Fruit fly (Drosophila melanogaster) whole organism, pupa: ENCODE data around the gene CG14929.

Experiments
- CG12605 ChIP-seq: fragments of 200-800 bp; sonication (Bioruptor generic); IDR thresholded peaks from 2 replicates; pipeline ENCODE4 v1.3.6; 2022; ENCODE audit warnings: missing biosample characterization, missing genetic modification characterization
- CG15710 ChIP-seq: fragments of 200-800 bp; sonication (Bioruptor generic); optimal IDR thresholded peaks from 2 replicates; lab custom pipeline; 2018; ENCODE audit warnings: missing biosample characterization, mild to moderate bottlenecking, missing genetic modification characterization, moderate library complexity
- CG17806 ChIP-seq: fragments of 200-800 bp; sonication (Bioruptor generic); optimal IDR thresholded peaks from 2 replicates; lab custom pipeline; 2018; ENCODE audit warnings: missing biosample characterization, mild to moderate bottlenecking, missing genetic modification characterization, moderate library complexity
- CG32121 ChIP-seq: fragments of 200-800 bp; sonication (Bioruptor generic); IDR thresholded peaks from 2 replicates; pipeline ENCODE4 v1.3.6; 2022; ENCODE audit warnings: missing biosample characterization, missing genetic modification characterization
- CG4496 ChIP-seq: fragments of 200-800 bp; sonication (Bioruptor generic); IDR thresholded peaks from 3 replicates; pipeline ENCODE4 v1.3.6; 2022; ENCODE audit warnings: missing biosample characterization, missing genetic modification characterization
- Pif1B ChIP-seq: fragments of 200-800 bp; sonication (Bioruptor generic); optimal IDR thresholded peaks from 3 replicates; lab custom pipeline; 2016; ENCODE audit warnings: missing biosample characterization, missing genetic modification characterization
- fd96Ca ChIP-seq: fragments of 200-800 bp; sonication (Bioruptor generic); IDR thresholded peaks from 3 replicates; pipeline ENCODE4 v1.3.6; 2022; ENCODE audit warnings: missing biosample characterization, missing genetic modification characterization
- gl ChIP-seq: fragments of 200-800 bp; sonication (Bioruptor generic); optimal IDR thresholded peaks from 2 replicates; lab custom pipeline; 2018; ENCODE audit warnings: missing biosample characterization, mild to moderate bottlenecking, missing genetic modification characterization
- rn ChIP-seq: fragments of 200-800 bp; sonication (Bioruptor generic); IDR thresholded peaks from 2 replicates; pipeline ENCODE4 v1.3.6; 2022; ENCODE audit warnings: missing biosample characterization, missing genetic modification characterization

dm6 chr2L:11500649-11501048, 19.0 kb upstream of the CG14929 start:
- peak; percentile 40; the same call in 1 of the 3 replicates for TF ChIP-seq CG4496 (GFP tag; lab: Robert Waterston, UW)
- no peak for TF ChIP-seq CG17806 (tag; lab: Kevin White, UChicago)
- peak; percentile 59; the same call in 2 of the 3 replicates for TF ChIP-seq fd96Ca (GFP tag; lab: Robert Waterston, UW)
- TF ChIP-seq CG32121 (GFP tag; lab: Robert Waterston, UW) = peak; percentile 42; the same call in 1 of the 2 replicates
- TF ChIP-seq gl (tag; lab: Kevin White, UChicago) = no peak
- peak; percentile 52; the same call in 1 of the 2 replicates for TF ChIP-seq CG12605 (GFP tag; lab: Robert Waterston, UW)
- no peak for TF ChIP-seq CG15710 (tag; lab: Kevin White, UChicago)
- no peak for TF ChIP-seq Pif1B (GFP tag; lab: Kevin White, UChicago)
- TF ChIP-seq rn (GFP tag; lab: Robert Waterston, UW) = no peak
